Worm (Caenorhabditis elegans): ENCODE results near the gene D2096.10.

ce11 chrIV:8360817-8361216 is 28.2 kb downstream of the D2096.10 start, which contains the start of gene sqv-1:
- TF ChIP-seq hmg-1.1 (GFP tag; IDR thresholded peaks at IDR 0.05) (no peak), unc-62 (GFP tag; optimal IDR thresholded peaks at IDR 0.05 in 1 of 2) (no peak), unc-62 (tag; optimal IDR thresholded peaks at IDR 0.05) (no peak), spr-1 (tag; optimal IDR thresholded peaks at IDR 0.05) (no peak), ama-1 (optimal IDR thresholded peaks at IDR 0.05) (no peak), nhr-41 (GFP tag; IDR thresholded peaks at IDR 0.05) (no peak), nhr-237 (tag; optimal IDR thresholded peaks at IDR 0.05) (no peak), ceh-28 (tag; optimal IDR thresholded peaks at IDR 0.05) (no peak), set-16 (GFP tag; IDR thresholded peaks at IDR 0.05) (no peak), dmd-9 (GFP tag; IDR thresholded peaks at IDR 0.05) (no peak), ceh-82 (tag; optimal IDR thresholded peaks at IDR 0.05) (no peak), skn-1 (tag; optimal IDR thresholded peaks at IDR 0.05) (no peak), zag-1 (tag; optimal IDR thresholded peaks at IDR 0.05) (no peak)

Data from whole organism, L4 larva.